Fruit fly (Drosophila melanogaster) whole organism, embryonic: ENCODE data around the gene CG11951.

Source experiments
- Bdp1 ChIP-seq: fragments of 200-800 bp; sonication (Bioruptor generic); optimal IDR thresholded peaks from 3 replicates; lab custom pipeline; 2016; ENCODE audit warnings: missing biosample characterization, missing genetic modification characterization
- CG10209 ChIP-seq: fragments of 200-800 bp; sonication (Bioruptor generic); optimal IDR thresholded peaks from 3 replicates; lab custom pipeline; 2017; ENCODE audit warnings: missing biosample characterization, mild to moderate bottlenecking, missing genetic modification characterization, missing genetic modification reagents
- CG1024 ChIP-seq: fragments of 200-800 bp; sonication (Bioruptor generic); IDR thresholded peaks from 2 replicates; pipeline ENCODE4 v1.3.6; 2022; ENCODE audit warnings: missing biosample characterization, missing genetic modification characterization
- CG12219 ChIP-seq: fragments of 200-800 bp; sonication (Bioruptor generic); optimal IDR thresholded peaks from 3 replicates; lab custom pipeline; 2018; ENCODE audit warnings: missing biosample characterization, mild to moderate bottlenecking, missing genetic modification characterization
- CG12659 ChIP-seq: fragments of 200-800 bp; sonication (Bioruptor generic); optimal IDR thresholded peaks from 3 replicates; lab custom pipeline; 2017; ENCODE audit warnings: mild to moderate bottlenecking, missing biosample characterization, missing genetic modification reagents, missing genetic modification characterization
- CG13296 ChIP-seq: fragments of 200-800 bp; sonication (Bioruptor generic); optimal IDR thresholded peaks from 3 replicates; lab custom pipeline; 2018; ENCODE audit warnings: missing biosample characterization, mild to moderate bottlenecking, missing genetic modification characterization
- CG14667 ChIP-seq: fragments of 200-800 bp; sonication (Bioruptor generic); IDR thresholded peaks from 2 replicates; pipeline ENCODE4 v1.3.6; 2022; ENCODE audit warnings: missing biosample characterization, missing genetic modification characterization
- CG14710 ChIP-seq: fragments of 200-800 bp; sonication (Bioruptor generic); optimal IDR thresholded peaks from 3 replicates; lab custom pipeline; 2019; ENCODE audit warnings: missing biosample characterization, mild to moderate bottlenecking, missing genetic modification characterization, moderate library complexity
- CG15696 ChIP-seq: fragments of 200-800 bp; sonication (Bioruptor generic); optimal IDR thresholded peaks from 2 replicates; lab custom pipeline; 2019; ENCODE audit warnings: missing biosample characterization, mild to moderate bottlenecking, missing genetic modification characterization, moderate library complexity
- CG17829 ChIP-seq: fragments of 200-800 bp; optimal IDR thresholded peaks from 2 replicates; lab custom pipeline; 2019; ENCODE audit warnings: missing biosample characterization, mild to moderate bottlenecking, missing genetic modification characterization, moderate library complexity
- CG17912 ChIP-seq: fragments of 200-800 bp; sonication (Bioruptor generic); optimal IDR thresholded peaks from 2 replicates; lab custom pipeline; 2018; ENCODE audit warnings: missing biosample characterization, mild to moderate bottlenecking, missing genetic modification characterization
- CG18262 ChIP-seq: fragments of 200-800 bp; optimal IDR thresholded peaks from 3 replicates; lab custom pipeline; 2019; ENCODE audit warnings: missing biosample characterization, mild to moderate bottlenecking, missing genetic modification characterization, moderate library complexity
- CG1832 ChIP-seq: fragments of 200-800 bp; sonication (Bioruptor generic); optimal IDR thresholded peaks from 2 replicates; lab custom pipeline; 2017; ENCODE audit warnings: missing biosample characterization, mild to moderate bottlenecking, missing genetic modification characterization, inconsistent platforms
- CG3847 ChIP-seq: fragments of 200-800 bp; sonication (Bioruptor generic); IDR thresholded peaks from 2 replicates; pipeline ENCODE4 v1.3.6; 2022; ENCODE audit warnings: missing biosample characterization, missing genetic modification characterization
- CG42726 ChIP-seq: fragments of 200-800 bp; sonication (Bioruptor generic); IDR thresholded peaks from 2 replicates; pipeline ENCODE4 v1.3.6; 2022; ENCODE audit warnings: missing biosample characterization, missing genetic modification characterization; ENCODE audit not compliant: partially characterized antibody
- CG4820 ChIP-seq: fragments of 200-800 bp; sonication (Bioruptor generic); optimal IDR thresholded peaks from 3 replicates; lab custom pipeline; 2016; ENCODE audit warnings: missing biosample characterization, missing genetic modification characterization
- CG5180 ChIP-seq: fragments of 200-800 bp; sonication (Bioruptor generic); optimal IDR thresholded peaks from 3 replicates; lab custom pipeline; 2017; ENCODE audit warnings: missing biosample characterization, missing genetic modification characterization, mild to moderate bottlenecking, moderate library complexity, missing genetic modification reagents
- CG6689 ChIP-seq: fragments of 200-800 bp; sonication (Bioruptor generic); IDR thresholded peaks from 2 replicates; pipeline ENCODE4 v1.3.6; 2022; ENCODE audit warnings: missing biosample characterization, missing genetic modification characterization
- CG7357 ChIP-seq: fragments of 200-800 bp; sonication (Bioruptor generic); IDR thresholded peaks from 3 replicates; pipeline ENCODE4 v1.3.6; 2022; ENCODE audit warnings: missing biosample characterization, missing genetic modification characterization
- CG7372 ChIP-seq: fragments of 200-800 bp; sonication (Bioruptor generic); IDR thresholded peaks from 2 replicates; pipeline ENCODE4 v1.3.6; 2022; ENCODE audit warnings: missing biosample characterization, missing genetic modification characterization
- CG7556 ChIP-seq: fragments of 200-800 bp; sonication (Bioruptor generic); optimal IDR thresholded peaks from 2 replicates; lab custom pipeline; 2017; ENCODE audit warnings: missing biosample characterization, mild to moderate bottlenecking, missing genetic modification characterization
- CG8281 ChIP-seq: fragments of 200-800 bp; sonication (Bioruptor generic); optimal IDR thresholded peaks from 2 replicates; lab custom pipeline; 2018; ENCODE audit warnings: missing biosample characterization, mild to moderate bottlenecking, missing genetic modification characterization, moderate library complexity
- CG8290 ChIP-seq, 3 experiments: fragments of 200-800 bp; sonication (Bioruptor generic); optimal IDR thresholded peaks; 2 replicates each; lab custom pipeline; 2016 to 2019; ENCODE audit warnings: missing biosample characterization in 3 of 3, missing genetic modification characterization in 3 of 3, mild to moderate bottlenecking in 2 of 3, moderate library complexity in 1 of 3
- CoRest ChIP-seq: fragments of 200-800 bp; sonication (Bioruptor generic); optimal IDR thresholded peaks from 3 replicates; lab custom pipeline; 2018; ENCODE audit warnings: missing biosample characterization, mild to moderate bottlenecking, missing genetic modification characterization, moderate library complexity
- Drgx ChIP-seq: fragments of 200-800 bp; sonication (Bioruptor generic); IDR thresholded peaks from 2 replicates; pipeline ENCODE4 v1.3.6; 2022; ENCODE audit warnings: missing biosample characterization, missing genetic modification characterization
- Ets65A ChIP-seq: fragments of 200-800 bp; sonication (Bioruptor generic); peaks from one replicate; lab custom pipeline; 2016; ENCODE audit warnings: missing biosample characterization, missing genetic modification characterization
- H15 ChIP-seq: fragments of 200-800 bp; sonication (Bioruptor generic); IDR thresholded peaks from 3 replicates; pipeline ENCODE4 v1.3.6; 2022; ENCODE audit warnings: missing biosample characterization, missing genetic modification characterization
- HHEX ChIP-seq: fragments of 200-800 bp; sonication (Bioruptor generic); optimal IDR thresholded peaks from 3 replicates; lab custom pipeline; 2017; ENCODE audit warnings: missing biosample characterization, mild to moderate bottlenecking, missing genetic modification characterization, missing genetic modification reagents
- Mad ChIP-seq: fragments of 200-800 bp; sonication (Bioruptor generic); optimal IDR thresholded peaks from 2 replicates; lab custom pipeline; 2016; ENCODE audit warnings: missing biosample characterization, missing genetic modification characterization
- Meics ChIP-seq: fragments of 200-800 bp; sonication (Bioruptor generic); optimal IDR thresholded peaks from 2 replicates; lab custom pipeline; 2017; ENCODE audit warnings: missing biosample characterization, mild to moderate bottlenecking, missing genetic modification characterization
- Nf-YC ChIP-seq: fragments of 200-800 bp; optimal IDR thresholded peaks from 3 replicates; lab custom pipeline; 2019; ENCODE audit warnings: missing biosample characterization, mild to moderate bottlenecking, missing genetic modification characterization, moderate library complexity
- Scr ChIP-seq: fragments of 200-800 bp; sonication (Bioruptor generic); IDR thresholded peaks from 2 replicates; pipeline ENCODE4 v1.3.6; 2022; ENCODE audit warnings: missing biosample characterization, missing genetic modification characterization; ENCODE audit not compliant: partially characterized antibody
- Ssrp ChIP-seq: fragments of 200-800 bp; sonication (Bioruptor generic); optimal IDR thresholded peaks from 2 replicates; lab custom pipeline; 2018; ENCODE audit warnings: missing biosample characterization, mild to moderate bottlenecking, missing genetic modification characterization, moderate library complexity
- aop ChIP-seq: fragments of 200-800 bp; sonication (Bioruptor generic); IDR thresholded peaks from 2 replicates; pipeline ENCODE4 v1.3.6; 2022; ENCODE audit warnings: missing biosample characterization, missing genetic modification characterization
- ase ChIP-seq: fragments of 200-800 bp; sonication (Bioruptor generic); IDR thresholded peaks from 3 replicates; pipeline ENCODE4 v1.3.6; 2022; ENCODE audit warnings: missing biosample characterization, missing genetic modification characterization
- ci ChIP-seq: fragments of 200-800 bp; sonication (Bioruptor generic); IDR thresholded peaks from 3 replicates; pipeline ENCODE4 v1.3.6; 2022; ENCODE audit warnings: missing biosample characterization, missing genetic modification characterization
- dmrt99B ChIP-seq: fragments of 200-800 bp; sonication (Bioruptor generic); optimal IDR thresholded peaks from 2 replicates; lab custom pipeline; 2018; ENCODE audit warnings: missing biosample characterization, mild to moderate bottlenecking, missing genetic modification characterization, moderate library complexity
- esg ChIP-seq: fragments of 200-800 bp; sonication (Bioruptor generic); conservative IDR thresholded peaks from 2 replicates; pipeline ENCODE4 v1.3.6; 2022; ENCODE audit warnings: missing biosample characterization, missing genetic modification characterization
- ftz-f1 ChIP-seq: fragments of 200-800 bp; sonication (Bioruptor generic); optimal IDR thresholded peaks from 2 replicates; lab custom pipeline; 2016; ENCODE audit warnings: missing biosample characterization, missing genetic modification characterization
- grn ChIP-seq: fragments of 200-800 bp; sonication (Bioruptor generic); optimal IDR thresholded peaks from 3 replicates; lab custom pipeline; 2017; ENCODE audit warnings: missing biosample characterization, missing genetic modification characterization
- ind ChIP-seq: fragments of 200-800 bp; sonication (Bioruptor generic); optimal IDR thresholded peaks from 3 replicates; lab custom pipeline; 2016; ENCODE audit warnings: missing biosample characterization, missing genetic modification characterization
- lab ChIP-seq: fragments of 200-800 bp; sonication (Bioruptor generic); optimal IDR thresholded peaks from 3 replicates; lab custom pipeline; 2017; ENCODE audit warnings: missing biosample characterization, missing genetic modification characterization, mild to moderate bottlenecking, moderate library complexity, missing genetic modification reagents
- lbe ChIP-seq: fragments of 200-800 bp; sonication (Bioruptor generic); optimal IDR thresholded peaks from 2 replicates; lab custom pipeline; 2016; ENCODE audit warnings: missing biosample characterization, mild to moderate bottlenecking, missing genetic modification characterization
- odd ChIP-seq: fragments of 200-800 bp; sonication (Bioruptor generic); optimal IDR thresholded peaks from 2 replicates; lab custom pipeline; 2017; ENCODE audit warnings: missing biosample characterization, mild to moderate bottlenecking, missing genetic modification characterization
- ro ChIP-seq: fragments of 200-800 bp; sonication (Bioruptor generic); IDR thresholded peaks from 2 replicates; pipeline ENCODE4 v1.3.6; 2022; ENCODE audit warnings: missing biosample characterization, missing genetic modification characterization
- sob ChIP-seq: fragments of 200-800 bp; sonication (Bioruptor generic); IDR thresholded peaks from 2 replicates; pipeline ENCODE4 v1.3.6; 2022; ENCODE audit warnings: missing biosample characterization, missing genetic modification characterization
- twi ChIP-seq: fragments of 200-800 bp; optimal IDR thresholded peaks from 2 replicates; lab custom pipeline; 2019; ENCODE audit warnings: missing biosample characterization, mild to moderate bottlenecking, missing genetic modification characterization, moderate library complexity
- vvl ChIP-seq: fragments of 200-800 bp; sonication (Bioruptor generic); IDR thresholded peaks from 2 replicates; pipeline ENCODE4 v1.3.6; 2022; ENCODE audit warnings: missing biosample characterization, missing genetic modification characterization
- wdn ChIP-seq: fragments of 200-800 bp; sonication (Bioruptor generic); IDR thresholded peaks from 2 replicates; pipeline ENCODE4 v1.3.6; 2022; ENCODE audit warnings: missing biosample characterization, missing genetic modification characterization

Gene CG11951

dm6 chr3R:29207012-29207656 is 31.4 kb downstream of the CG11951 start (continued):
- peak; percentile 66; the same call in 1 of the 3 replicates for TF ChIP-seq H15 (GFP tag; lab: Robert Waterston, UW)
- TF ChIP-seq CG42726: no peak
- no peak for TF ChIP-seq Bdp1 (GFP tag; lab: Kevin White, UChicago)
- TF ChIP-seq CG4820 (GFP tag; lab: Kevin White, UChicago): peak; percentile 20
- no peak for TF ChIP-seq Mad
- TF ChIP-seq ftz-f1: no peak
- TF ChIP-seq CG7372: peak; percentile 31; the same call in 1 of the 2 replicates
- TF ChIP-seq ase (GFP tag; lab: Robert Waterston, UW): peak; percentile 66; the same call in 2 of the 3 replicates
- TF ChIP-seq CG17912 (GFP tag; lab: Kevin White, UChicago): peak; percentile 17
- peak; percentile 79 for TF ChIP-seq esg (GFP tag; lab: Robert Waterston, UW)
- TF ChIP-seq Drgx (GFP tag; lab: Robert Waterston, UW): peak; percentile 88
- peak; percentile 73 for TF ChIP-seq dmrt99B (tag; lab: Kevin White, UChicago)
- TF ChIP-seq CG6689: peak; percentile 62; the same call in 1 of the 2 replicates
- TF ChIP-seq ro (GFP tag; lab: Robert Waterston, UW): no peak
- peak; percentile 39 for TF ChIP-seq CG18262 (tag; lab: Kevin White, UChicago)
- TF ChIP-seq sob (GFP tag; lab: Robert Waterston, UW): peak; percentile 75
- peak; percentile 65 for TF ChIP-seq Meics (GFP tag; lab: Kevin White, UChicago)
- TF ChIP-seq CG13296: peak; percentile 67
- TF ChIP-seq CG5180: peak; percentile 24
- TF ChIP-seq twi: peak; percentile 4
- TF ChIP-seq grn (GFP tag; lab: Kevin White, UChicago): peak; percentile 2
- TF ChIP-seq CG14710: peak; percentile 23
- TF ChIP-seq vvl: peak; percentile 82
- no peak for TF ChIP-seq aop (GFP tag; lab: Robert Waterston, UW)
- peak; percentile 63 for TF ChIP-seq CG3847 (GFP tag; lab: Robert Waterston, UW)
- peak; percentile 75 for TF ChIP-seq CG14667 (GFP tag; lab: Robert Waterston, UW)
- peak; percentile 44 for TF ChIP-seq CG10209 (GFP tag; lab: Kevin White, UChicago)
- peak; percentile 45; the same call in 1 of the 2 replicates for TF ChIP-seq wdn
- TF ChIP-seq Ets65A: peak; percentile 85
- TF ChIP-seq CG7556 (GFP tag; lab: Kevin White, UChicago): peak; percentile 16
- peak; percentile 75 for TF ChIP-seq lbe
- no peak for TF ChIP-seq Scr (GFP tag; lab: Robert Waterston, UW)
- peak; percentile 45 for TF ChIP-seq HHEX (GFP tag; lab: Kevin White, UChicago)
- TF ChIP-seq Nf-YC (tag; lab: Kevin White, UChicago): peak; percentile 39
- peak; percentile 39 for TF ChIP-seq CG12219 (GFP tag; lab: Kevin White, UChicago)
- TF ChIP-seq CG15696 (tag; lab: Kevin White, UChicago): peak; percentile 37
- TF ChIP-seq CG8281 (tag; lab: Kevin White, UChicago): peak; percentile 13
- TF ChIP-seq CG17829: peak; percentile 57
- peak; percentile 17 for TF ChIP-seq odd
- TF ChIP-seq Ssrp (tag; lab: Kevin White, UChicago): peak; percentile 51
- peak; percentile 76 for TF ChIP-seq CoRest (tag; lab: Kevin White, UChicago)
- peak; percentile 57 for TF ChIP-seq CG12659 (GFP tag; lab: Kevin White, UChicago)
- TF ChIP-seq CG1024 (GFP tag; lab: Robert Waterston, UW): peak; percentile 47; the same call in 1 of the 2 replicates
- peak; percentile 77 for TF ChIP-seq ci (GFP tag; lab: Robert Waterston, UW)
- TF ChIP-seq CG1832 (GFP tag; lab: Kevin White, UChicago): no peak
- TF ChIP-seq lab: peak; percentile 70
- peak; percentile 54 for TF ChIP-seq CG7357 (GFP tag; lab: Robert Waterston, UW)
- peak; percentile 70 for TF ChIP-seq ind (GFP tag; lab: Kevin White, UChicago)
- no peak for TF ChIP-seq CG8290 (GFP tag; optimal IDR thresholded peaks at IDR 0.05; lab: Kevin White, UChicago)
- peak in 1 of 2 experiments; percentile 13 for TF ChIP-seq CG8290 (tag; optimal IDR thresholded peaks at IDR 0.05; lab: Kevin White, UChicago)
